Fruit fly (Drosophila melanogaster): ENCODE measurements around the gene ttm3.

DNA sequence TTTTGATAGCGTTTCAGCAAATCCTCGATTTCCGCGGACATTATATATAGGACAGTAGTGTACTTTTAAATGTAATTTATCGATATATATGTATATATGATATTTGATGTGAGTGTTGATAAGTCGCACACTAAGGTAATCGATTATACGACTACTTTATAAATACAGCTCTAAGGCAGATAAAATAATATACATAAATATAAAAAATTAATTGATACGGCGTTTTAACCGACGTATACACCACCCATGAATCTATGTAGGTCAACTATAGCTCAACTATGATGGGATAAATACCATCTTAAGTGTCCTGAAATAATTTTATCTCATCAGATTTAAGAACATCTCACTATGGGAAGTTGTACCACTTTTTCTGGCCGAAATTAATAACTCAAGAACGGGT is 27.8 kb downstream of the ttm3 start, which contains the start of gene CG10834:
- TF ChIP-seq CG8319 (GFP tag; optimal IDR thresholded peaks at IDR 0.05), result no peak
- no peak for TF ChIP-seq Sox102F (GFP tag; optimal IDR thresholded peaks at IDR 0.05)
- no peak for TF ChIP-seq Smox (GFP tag; optimal IDR thresholded peaks at IDR 0.05)
- TF ChIP-seq Lpt (GFP tag; optimal IDR thresholded peaks at IDR 0.05), result no peak
- TF ChIP-seq CG3919 (GFP tag; optimal IDR thresholded peaks at IDR 0.05), result no peak

Data from whole organism, prepupa.